Worm (Caenorhabditis elegans): ENCODE results near the gene Y57G11B.6.

DNA sequence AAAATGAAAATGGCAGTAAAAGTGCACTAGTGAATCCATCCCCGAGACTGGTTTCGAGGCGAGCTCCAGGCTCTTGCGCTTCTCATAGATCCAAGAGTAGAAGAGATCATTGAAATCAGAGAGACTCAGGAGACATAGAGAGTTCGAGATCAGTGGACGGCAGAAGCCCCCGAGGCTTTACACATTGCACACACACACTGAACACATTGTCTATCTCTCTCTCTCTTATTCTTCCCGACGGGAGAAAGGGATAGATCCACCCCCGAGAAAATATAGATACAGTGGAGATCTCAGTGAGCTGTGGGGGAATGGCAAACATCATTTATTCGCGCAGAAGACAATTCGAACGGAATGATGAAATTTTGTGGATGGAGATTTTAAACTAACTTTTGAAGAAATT, 47.7 kb downstream of the Y57G11B.6 start:
- TF ChIP-seq sem-2 (GFP tag; optimal IDR thresholded peaks at IDR 0.05) = no peak
- TF ChIP-seq bed-3 (GFP tag; optimal IDR thresholded peaks at IDR 0.05) = no peak
- TF ChIP-seq nhr-2 (tag; optimal IDR thresholded peaks at IDR 0.05) = no peak
- no peak for TF ChIP-seq nhr-237 (tag; optimal IDR thresholded peaks at IDR 0.05)
- no peak for TF ChIP-seq lin-13 (tag; optimal IDR thresholded peaks at IDR 0.05)
- TF ChIP-seq mab-5 (tag; optimal IDR thresholded peaks at IDR 0.05) = no peak
